Worm (Caenorhabditis elegans) whole organism, young adult: Measurements from ENCODE around the gene wht-5.

Source experiments
- C06A6.2 ChIP-seq: fragments of 200-800 bp; sonication (Bioruptor generic); conservative IDR thresholded peaks from 2 replicates; pipeline ENCODE4 v1.3.6; 2022; ENCODE audit warnings: missing genetic modification characterization, missing compliant biosample characterization
- F22D6.2 ChIP-seq: sonication (generic microtip); optimal IDR thresholded peaks from 2 replicates; lab custom pipeline; 2016; ENCODE audit warnings: mild to moderate bottlenecking, missing genetic modification characterization, missing compliant biosample characterization
- F33H1.4 ChIP-seq: fragments of 200-800 bp; sonication (Bioruptor generic); IDR thresholded peaks from 2 replicates; pipeline ENCODE4 v1.3.6; 2022; ENCODE audit warnings: missing genetic modification reagents, missing genetic modification characterization, missing compliant biosample characterization
- F39B2.1 ChIP-seq: fragments of 200-800 bp; sonication (Bioruptor generic); IDR thresholded peaks from 2 replicates; pipeline ENCODE4 v1.3.6; 2022; ENCODE audit warnings: missing genetic modification reagents, missing genetic modification characterization, missing compliant biosample characterization
- F57A8.1 ChIP-seq: fragments of 200-800 bp; sonication (Bioruptor generic); optimal IDR thresholded peaks from 2 replicates; lab custom pipeline; 2018; ENCODE audit warnings: mild to moderate bottlenecking, missing genetic modification characterization, moderate library complexity, missing compliant biosample characterization
- attf-3 ChIP-seq: fragments of 200-800 bp; sonication (Bioruptor generic); conservative IDR thresholded peaks from 2 replicates; pipeline ENCODE4 v1.3.6; 2022; ENCODE audit warnings: missing genetic modification reagents, missing genetic modification characterization, missing compliant biosample characterization
- cebp-1 ChIP-seq, 2 experiments: fragments of 200-800 bp in 1 of 2; sonication (Bioruptor generic) in 1 of 2; sonication (generic microtip) in 1 of 2; IDR thresholded peaks in 1 of 2; optimal IDR thresholded peaks in 1 of 2; 2 replicates each; pipeline versions ENCODE4 v1.3.6 to Lab custom; 2017 to 2022; ENCODE audit warnings: missing compliant biosample characterization in 2 of 2, missing genetic modification characterization in 2 of 2, mild to moderate bottlenecking in 1 of 2, missing genetic modification reagents in 1 of 2, moderate library complexity in 1 of 2
- cebp-2 ChIP-seq: fragments of 200-800 bp; sonication (Bioruptor generic); IDR thresholded peaks from 2 replicates; pipeline ENCODE4 v1.3.6; 2022; ENCODE audit warnings: missing genetic modification characterization, missing compliant biosample characterization
- ceh-100 ChIP-seq: fragments of 200-800 bp; sonication (Bioruptor generic); IDR thresholded peaks from 2 replicates; pipeline ENCODE4 v1.3.6; 2022; ENCODE audit warnings: missing genetic modification reagents, missing genetic modification characterization, missing compliant biosample characterization
- die-1 ChIP-seq: sonication (generic microtip); optimal IDR thresholded peaks from 2 replicates; lab custom pipeline; 2016; ENCODE audit warnings: missing genotype, mild to moderate bottlenecking, missing genetic modification characterization, missing compliant biosample characterization
- dox-1 ChIP-seq: fragments of 200-800 bp; sonication (Bioruptor generic); IDR thresholded peaks from 2 replicates; pipeline ENCODE4 v1.3.6; 2022; ENCODE audit warnings: missing genetic modification reagents, missing genetic modification characterization, missing compliant biosample characterization
- efl-1 ChIP-seq: fragments of 150-350 bp; optimal IDR thresholded peaks from 2 replicates; lab custom pipeline; 2014; ENCODE audit warnings: missing biosample characterization, missing genetic modification reagents, missing genetic modification characterization
- egrh-3 ChIP-seq: fragments of 200-800 bp; sonication (Bioruptor generic); IDR thresholded peaks from 2 replicates; pipeline ENCODE4 v1.3.6; 2022; ENCODE audit warnings: missing genetic modification reagents, missing genetic modification characterization, missing compliant biosample characterization
- hlh-26 ChIP-seq: fragments of 200-800 bp; sonication (Bioruptor generic); conservative IDR thresholded peaks from 2 replicates; pipeline ENCODE4 v1.3.6; 2022; ENCODE audit warnings: missing genetic modification reagents, missing genetic modification characterization, missing compliant biosample characterization
- hsf-1 ChIP-seq: fragments of 200-800 bp; sonication (Bioruptor generic); IDR thresholded peaks from 2 replicates; pipeline ENCODE4 v1.3.6; 2022; ENCODE audit warnings: missing genetic modification reagents, missing genetic modification characterization, missing compliant biosample characterization
- lag-1 ChIP-seq: fragments of 200-800 bp; sonication (Bioruptor generic); IDR thresholded peaks from 2 replicates; pipeline ENCODE4 v1.3.6; 2022; ENCODE audit warnings: missing genetic modification reagents, missing genetic modification characterization, missing compliant biosample characterization
- lin-26 ChIP-seq: fragments of 200-800 bp; sonication (Bioruptor generic); IDR thresholded peaks from 2 replicates; pipeline ENCODE4 v1.3.6; 2022; ENCODE audit warnings: missing genetic modification reagents, missing genetic modification characterization, missing compliant biosample characterization
- lir-1 ChIP-seq: fragments of 200-800 bp; sonication (Bioruptor generic); conservative IDR thresholded peaks from 2 replicates; pipeline ENCODE4 v1.3.6; 2022; ENCODE audit warnings: missing genetic modification reagents, missing genetic modification characterization, missing compliant biosample characterization
- lsl-1 ChIP-seq: fragments of 200-800 bp; sonication (Bioruptor generic); optimal IDR thresholded peaks from 2 replicates; lab custom pipeline; 2018; ENCODE audit warnings: mild to moderate bottlenecking, missing genetic modification characterization, moderate library complexity, missing compliant biosample characterization
- madf-3 ChIP-seq: fragments of 200-800 bp; sonication (Bioruptor generic); IDR thresholded peaks from 2 replicates; pipeline ENCODE4 v1.3.6; 2022; ENCODE audit warnings: missing genetic modification reagents, missing genetic modification characterization, missing compliant biosample characterization
- madf-8 ChIP-seq: fragments of 200-800 bp; sonication (Bioruptor generic); conservative IDR thresholded peaks from 2 replicates; pipeline ENCODE4 v1.3.6; 2022; ENCODE audit warnings: missing genetic modification reagents, missing genetic modification characterization, missing compliant biosample characterization
- mcd-1 ChIP-seq: fragments of 200-800 bp; sonication (Bioruptor generic); IDR thresholded peaks from 2 replicates; pipeline ENCODE4 v1.3.6; 2022; ENCODE audit warnings: missing genetic modification reagents, missing genetic modification characterization, missing compliant biosample characterization
- nhr-120 ChIP-seq: fragments of 200-800 bp; sonication (Bioruptor generic); IDR thresholded peaks from 2 replicates; pipeline ENCODE4 v1.3.6; 2022; ENCODE audit warnings: missing genetic modification characterization, missing compliant biosample characterization
- nhr-90 ChIP-seq: sonication (generic microtip); optimal IDR thresholded peaks from 2 replicates; lab custom pipeline; 2016; ENCODE audit warnings: missing genotype, mild to moderate bottlenecking, missing genetic modification characterization, missing compliant biosample characterization
- pha-4 ChIP-seq: fragments of 150-350 bp; sonication (generic microtip); optimal IDR thresholded peaks from 2 replicates; lab custom pipeline; 2014; ENCODE audit warnings: missing biosample characterization, missing genetic modification reagents, missing genetic modification characterization
- rcor-1 ChIP-seq: fragments of 200-800 bp; sonication (Bioruptor generic); IDR thresholded peaks from 2 replicates; pipeline ENCODE4 v1.3.6; 2022; ENCODE audit warnings: missing genetic modification reagents, missing genetic modification characterization, missing compliant biosample characterization
- rec-8 ChIP-seq, 2 experiments: sonication (generic microtip); optimal IDR thresholded peaks; 2 replicates each; lab custom pipeline; 2016; ENCODE audit warnings: mild to moderate bottlenecking in 2 of 2, missing genetic modification characterization in 2 of 2, missing genetic modification reagents in 2 of 2, missing genotype in 2 of 2, missing biosample characterization in 1 of 2, missing compliant biosample characterization in 1 of 2, moderate library complexity in 1 of 2
- sdz-38 ChIP-seq: sonication (generic microtip); optimal IDR thresholded peaks from 2 replicates; lab custom pipeline; 2016; ENCODE audit warnings: missing genotype, missing genetic modification characterization, missing compliant biosample characterization
- snpc-3.4 ChIP-seq: sonication (generic microtip); optimal IDR thresholded peaks from 2 replicates; lab custom pipeline; 2017; ENCODE audit warnings: missing genetic modification characterization, mild to moderate bottlenecking, missing compliant biosample characterization, antibody characterized with exemption, moderate library complexity, missing genotype, missing genetic modification reagents
- somi-1 ChIP-seq: fragments of 200-800 bp; sonication (Bioruptor generic); optimal IDR thresholded peaks from 2 replicates; lab custom pipeline; 2018; ENCODE audit warnings: mild to moderate bottlenecking, missing genetic modification characterization, missing compliant biosample characterization
- sptf-2 ChIP-seq: fragments of 200-800 bp; sonication (Bioruptor generic); optimal IDR thresholded peaks from 2 replicates; lab custom pipeline; 2018; ENCODE audit warnings: mild to moderate bottlenecking, missing genetic modification characterization, missing compliant biosample characterization
- xnd-1 ChIP-seq: sonication (generic microtip); optimal IDR thresholded peaks from 2 replicates; lab custom pipeline; 2016; ENCODE audit warnings: missing genotype, missing genetic modification reagents, missing genetic modification characterization, missing compliant biosample characterization
- ztf-26 ChIP-seq: sonication (generic microtip); optimal IDR thresholded peaks from 2 replicates; lab custom pipeline; 2017; ENCODE audit warnings: missing genetic modification characterization, missing compliant biosample characterization

wht-5 gene

DNA sequence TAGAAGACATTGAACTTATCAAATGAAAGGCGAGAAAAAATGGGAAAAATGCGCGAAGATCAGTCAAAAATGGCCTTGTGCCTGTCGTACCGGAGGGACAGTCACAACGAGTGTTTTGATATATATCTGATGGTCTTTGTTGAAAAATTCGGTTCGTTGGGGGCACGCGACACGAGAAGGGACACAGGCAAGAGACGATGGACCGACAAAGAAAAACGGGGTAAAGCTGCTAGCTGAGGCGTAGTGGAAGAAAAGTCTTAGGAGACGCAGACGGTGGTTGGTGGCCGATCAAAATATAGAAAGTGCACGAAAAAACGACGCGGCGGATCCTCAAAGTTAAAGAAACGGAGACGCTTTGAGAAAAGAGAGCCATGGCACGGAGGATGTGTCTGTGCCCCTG is 2.1 kb upstream of the wht-5 start (continued):
- TF ChIP-seq dox-1 (GFP tag; lab: Robert Waterston, UW) (no peak), efl-1 (GFP tag; lab: Kevin White, UChicago) (no peak)

ce11 chrIV:12335798-12336197 is 1.6 kb upstream of the wht-5 start, which contains the start of gene F19B6.1:
F19B6.1 (minus strand) TSS chrIV:12336075.
- TF ChIP-seq lsl-1 (GFP tag; lab: Kevin White, UChicago) = peak; percentile 52
- TF ChIP-seq lin-26 (GFP tag; lab: Robert Waterston, UW) = no peak
- peak; percentile 25 for TF ChIP-seq xnd-1 (tag; lab: Kevin White, UChicago)
- no peak for TF ChIP-seq ztf-26 (tag; lab: Kevin White, UChicago)
- peak; percentile 62 for TF ChIP-seq F33H1.4
- 0 out of 2 replicates have a peak, but pooled peaks have one; percentile 14 for TF ChIP-seq madf-8 (GFP tag; lab: Robert Waterston, UW)
- TF ChIP-seq sdz-38 (tag; lab: Kevin White, UChicago) = no peak
- TF ChIP-seq cebp-2 (GFP tag; lab: Robert Waterston, UW) = no peak

DNA sequence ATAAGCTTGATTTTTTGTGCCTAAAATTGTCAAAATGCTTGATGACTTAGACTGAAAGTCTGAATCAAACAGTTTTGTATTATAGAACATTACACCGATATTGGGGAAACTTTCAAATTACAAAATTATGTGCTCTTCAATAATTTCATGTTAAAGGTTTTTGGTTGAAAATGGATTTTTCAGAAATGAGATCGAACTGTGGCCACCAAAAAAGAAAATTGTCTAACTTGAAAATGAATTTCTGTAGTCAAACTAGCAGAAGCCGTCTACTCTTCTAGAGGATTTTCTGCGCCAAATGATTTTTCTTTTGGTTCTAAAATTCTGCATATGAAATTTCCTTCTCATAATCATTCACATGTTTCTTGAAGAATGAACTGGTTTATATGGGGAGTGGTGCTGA is 3.5 kb downstream of the wht-5 start:
- TF ChIP-seq madf-3 (GFP tag; lab: Robert Waterston, UW) (no peak), somi-1 (no peak), F57A8.1 (GFP tag; lab: Kevin White, UChicago) (no peak), nhr-120 (no peak), attf-3 (GFP tag; lab: Robert Waterston, UW) (no peak), hsf-1 (no peak), snpc-3.4 (tag; lab: Kevin White, UChicago) (no peak), mcd-1 (GFP tag; lab: Robert Waterston, UW) (no peak), rec-8 (tag; optimal IDR thresholded peaks at IDR 0.05; lab: Kevin White, UChicago) (no peak), nhr-90 (tag; lab: Kevin White, UChicago) (no peak), C06A6.2 (GFP tag; lab: Robert Waterston, UW) (no peak), F39B2.1 (GFP tag; lab: Robert Waterston, UW) (no peak), pha-4 (tag; lab: Kevin White, UChicago) (no peak), die-1 (tag; lab: Kevin White, UChicago) (no peak), hlh-26 (no peak), lsl-1 (GFP tag; lab: Kevin White, UChicago) (no peak)

ce11 chrIV:12349639-12350038 is 12.3 kb downstream of the wht-5 start, which contains the start of gene best-22:
best-22 (plus strand) TSS chrIV:12349939.
- no peak for TF ChIP-seq ceh-100 (GFP tag; lab: Robert Waterston, UW)
- TF ChIP-seq F22D6.2 (tag; lab: Kevin White, UChicago) = no peak
- no peak for TF ChIP-seq egrh-3 (GFP tag; lab: Robert Waterston, UW)
- no peak for TF ChIP-seq lag-1 (GFP tag; lab: Robert Waterston, UW)
- no peak for TF ChIP-seq cebp-1 (GFP tag; IDR thresholded peaks at IDR 0.05; lab: Robert Waterston, UW)
- no peak for TF ChIP-seq cebp-1 (tag; optimal IDR thresholded peaks at IDR 0.05; lab: Kevin White, UChicago)
- TF ChIP-seq F57A8.1 (GFP tag; lab: Kevin White, UChicago) = no peak
- no peak for TF ChIP-seq rcor-1
- no peak for TF ChIP-seq sptf-2 (GFP tag; lab: Kevin White, UChicago)
- no peak for TF ChIP-seq lir-1 (GFP tag; lab: Robert Waterston, UW)
- no peak for TF ChIP-seq mcd-1 (GFP tag; lab: Robert Waterston, UW)
- no peak for TF ChIP-seq F33H1.4
